Fruit fly (Drosophila melanogaster): ENCODE results near the gene CheB93b.
A peak's percentile ranks its signal among the peaks of the same experiment; 100 is the strongest.

CheB93b gene

DNA sequence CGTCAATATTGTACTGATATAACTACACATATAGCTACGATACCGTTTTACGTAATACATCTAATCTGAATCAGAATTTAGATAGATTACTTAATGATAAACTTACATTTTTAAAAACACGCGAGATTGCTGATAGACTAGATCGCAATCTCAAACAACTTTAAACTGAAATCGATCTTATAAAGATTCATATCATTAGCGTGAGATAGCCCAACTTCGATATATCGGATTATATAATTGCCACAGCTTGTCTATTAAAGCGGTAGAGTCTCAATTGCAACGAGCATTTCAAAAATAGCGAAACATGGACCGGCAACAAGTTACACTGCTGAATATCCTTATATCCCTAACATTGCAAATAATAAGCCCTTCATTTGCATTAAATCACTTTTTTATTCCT lies at the start of gene CheB93b:
Gene CheB93b (plus strand): TSS at position 301 of the 400 bp plus-strand sequence.
- TF ChIP-seq CTCF (optimal IDR thresholded peaks at IDR 0.05) (no peak), CG8478 (optimal IDR thresholded peaks at IDR 0.05) (no peak)

- TF ChIP-seq CG8478 (optimal IDR thresholded peaks at IDR 0.05), result no peak
- TF ChIP-seq CTCF (optimal IDR thresholded peaks at IDR 0.05), result no peak
Measured at dm6 chr3R:21359375-21360191, 49.3 kb upstream of the CheB93b start.

DNA sequence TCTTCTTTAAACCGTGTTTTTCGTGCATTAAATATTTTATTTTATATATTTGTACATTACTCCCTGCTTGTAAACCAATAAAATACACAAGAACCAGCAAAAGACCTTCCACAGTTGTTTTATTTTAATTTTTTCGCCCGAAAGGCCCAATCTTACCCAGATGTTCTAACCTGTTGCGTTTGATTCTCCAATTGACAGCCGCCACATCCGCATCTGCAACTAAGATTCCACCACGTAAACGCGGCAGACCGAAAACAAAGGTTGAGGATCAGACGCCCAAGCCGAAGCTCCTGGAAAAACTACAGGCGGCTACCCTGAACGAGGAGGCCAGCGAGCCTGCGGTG lies 48.8 kb upstream of the CheB93b start:
- TF ChIP-seq CTCF (optimal IDR thresholded peaks at IDR 0.05) (no peak), CG8478 (optimal IDR thresholded peaks at IDR 0.05) (no peak)

- no peak for TF ChIP-seq CTCF (optimal IDR thresholded peaks at IDR 0.05)
- TF ChIP-seq CG8478 (optimal IDR thresholded peaks at IDR 0.05), result no peak
Measured at dm6 chr3R:21365262-21365661, 43.7 kb upstream of the CheB93b start.

dm6 chr3R:21368444-21368843 lies 40.5 kb upstream of the CheB93b start:
- TF ChIP-seq CG8478 (optimal IDR thresholded peaks at IDR 0.05), result no peak

DNA sequence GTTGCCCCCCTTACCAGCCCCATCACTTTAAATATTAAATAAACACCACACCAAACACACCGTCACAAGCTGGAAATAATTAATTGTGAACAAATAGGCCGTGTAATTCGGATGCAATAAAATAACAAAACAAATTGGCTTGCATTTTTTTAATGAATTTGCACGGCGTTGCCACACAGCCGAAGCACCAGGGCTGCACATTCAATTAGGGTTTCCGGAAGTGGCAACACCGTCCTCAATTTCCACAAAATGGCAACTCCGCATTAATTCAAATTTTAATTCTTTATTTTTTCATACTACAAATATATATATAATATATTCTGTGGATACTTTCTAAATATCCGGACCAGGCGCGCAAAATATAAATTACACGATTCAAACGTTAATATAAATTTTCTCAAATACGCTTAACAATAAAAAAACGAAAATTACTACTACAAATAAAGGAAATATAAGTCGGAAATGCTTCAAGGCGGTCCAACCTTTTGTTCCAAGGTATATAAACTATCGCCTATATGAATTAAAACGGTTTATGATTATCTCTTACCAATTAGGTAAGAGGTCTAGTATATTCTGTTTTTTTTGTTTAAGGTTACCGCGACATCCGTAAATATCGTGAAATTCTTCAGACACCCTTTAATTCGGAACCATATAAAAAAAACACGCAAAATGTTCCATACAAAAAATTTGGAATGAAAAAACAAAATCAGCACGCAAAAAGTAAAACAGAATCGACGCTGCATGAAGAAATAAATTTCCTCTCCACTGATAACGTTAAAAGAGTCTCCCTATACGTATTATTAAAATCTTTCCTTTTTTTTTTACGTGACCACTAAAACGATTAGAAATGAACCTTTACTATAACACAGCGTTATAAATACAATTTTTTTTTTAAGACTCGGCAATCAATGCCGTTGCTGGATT lies 35.3 kb upstream of the CheB93b start:
- TF ChIP-seq CTCF (optimal IDR thresholded peaks at IDR 0.05) (peak in 1 of 2 experiments; percentile 45), CG8478 (optimal IDR thresholded peaks at IDR 0.05) (no peak)

dm6 chr3R:21376331-21376761 lies 32.6 kb upstream of the CheB93b start:
- TF ChIP-seq CTCF (optimal IDR thresholded peaks at IDR 0.05) (peak in 1 of 2 experiments; percentile 33), CG8478 (optimal IDR thresholded peaks at IDR 0.05) (no peak)

DNA sequence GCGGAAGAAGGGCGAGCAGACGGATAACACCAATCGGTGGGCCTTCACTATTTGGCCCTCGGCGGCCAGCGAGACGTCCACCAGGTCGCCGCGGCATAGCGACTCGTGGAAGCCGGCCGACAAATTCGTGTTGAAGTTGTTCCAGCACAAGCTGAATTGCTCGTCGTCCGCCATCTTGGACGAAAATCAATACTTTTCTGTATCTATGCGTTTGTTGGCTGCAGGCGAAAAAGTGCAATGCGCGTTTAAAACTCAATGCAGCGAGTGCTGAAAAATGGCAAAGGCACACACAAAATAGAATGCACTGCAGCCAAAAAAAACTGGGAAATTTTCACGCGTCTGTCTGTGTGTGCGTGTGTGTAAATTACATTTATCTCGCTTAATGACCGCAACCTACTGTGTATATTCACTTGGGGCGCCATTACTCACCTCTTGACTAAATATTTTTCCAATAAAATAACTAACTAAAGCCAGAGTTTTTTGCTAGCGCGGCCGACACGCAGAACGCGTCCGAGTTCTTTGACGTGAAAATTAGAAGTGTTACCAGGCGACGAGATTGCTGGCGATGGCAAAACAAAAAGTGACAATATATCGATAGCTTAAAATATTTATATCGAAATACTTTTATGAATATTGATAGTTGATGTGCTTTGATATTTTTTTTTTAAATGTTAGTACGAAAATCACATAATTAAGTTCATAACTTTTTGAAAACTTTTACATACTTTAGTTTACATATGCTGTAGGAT lies 31.9 kb upstream of the CheB93b start:
- TF ChIP-seq CG8478 (optimal IDR thresholded peaks at IDR 0.05), result no peak
- TF ChIP-seq CTCF (optimal IDR thresholded peaks at IDR 0.05), result peak in 1 of 2 experiments; percentile 18

DNA sequence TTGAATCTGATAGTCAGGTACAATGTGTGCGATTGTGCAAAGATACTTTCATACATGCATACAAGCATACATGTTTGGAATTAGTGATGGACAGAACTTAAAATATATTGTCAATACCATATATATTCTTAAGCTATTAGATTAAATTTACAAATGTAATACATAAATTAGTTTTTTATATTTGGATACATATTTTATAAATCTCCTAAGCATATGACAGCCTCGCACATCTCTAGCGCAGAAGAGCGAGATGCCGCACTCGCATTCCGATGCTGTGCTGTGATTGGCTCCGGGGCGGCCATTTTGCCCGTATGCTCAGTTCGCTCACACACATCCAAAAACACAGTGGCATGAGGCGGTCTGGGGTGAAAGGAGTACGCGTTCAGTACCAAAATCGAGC lies 30.3 kb upstream of the CheB93b start, which contains the start of gene tin:
Gene tin (plus strand): TSS at position 383 of the 400 bp plus-strand sequence.
- TF ChIP-seq CG8478 (optimal IDR thresholded peaks at IDR 0.05) (no peak), CTCF (optimal IDR thresholded peaks at IDR 0.05) (no peak)

- no peak for TF ChIP-seq CG8478 (optimal IDR thresholded peaks at IDR 0.05)
- TF ChIP-seq CTCF (optimal IDR thresholded peaks at IDR 0.05), result no peak
Measured at dm6 chr3R:21379927-21380326, 29.0 kb upstream of the CheB93b start.

DNA sequence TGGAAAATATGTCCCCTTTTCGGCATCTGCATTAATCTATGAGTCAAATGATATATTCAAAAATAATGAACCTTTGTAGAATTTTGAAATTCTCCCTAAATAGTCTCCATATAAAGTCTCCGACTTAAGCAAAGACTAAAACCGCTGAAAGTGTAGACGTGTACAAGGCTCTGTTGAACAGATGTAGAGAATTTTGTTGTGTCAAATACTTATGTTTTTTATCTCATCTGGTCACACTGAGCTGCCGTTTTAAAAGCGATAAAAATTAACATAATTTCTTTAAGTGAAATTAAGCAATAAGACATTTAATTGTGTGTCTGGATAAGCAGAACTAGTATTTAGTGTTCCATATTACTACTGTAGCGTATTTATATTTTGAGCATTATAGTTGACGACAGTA lies 22.8 kb upstream of the CheB93b start:
- TF ChIP-seq CTCF (optimal IDR thresholded peaks at IDR 0.05) (peak; percentile 52 to 78), CG8478 (optimal IDR thresholded peaks at IDR 0.05) (no peak)

dm6 chr3R:21387356-21387980 lies 21.5 kb upstream of the CheB93b start:
- no peak for TF ChIP-seq CTCF (optimal IDR thresholded peaks at IDR 0.05)
- TF ChIP-seq CG8478 (optimal IDR thresholded peaks at IDR 0.05), result no peak

DNA sequence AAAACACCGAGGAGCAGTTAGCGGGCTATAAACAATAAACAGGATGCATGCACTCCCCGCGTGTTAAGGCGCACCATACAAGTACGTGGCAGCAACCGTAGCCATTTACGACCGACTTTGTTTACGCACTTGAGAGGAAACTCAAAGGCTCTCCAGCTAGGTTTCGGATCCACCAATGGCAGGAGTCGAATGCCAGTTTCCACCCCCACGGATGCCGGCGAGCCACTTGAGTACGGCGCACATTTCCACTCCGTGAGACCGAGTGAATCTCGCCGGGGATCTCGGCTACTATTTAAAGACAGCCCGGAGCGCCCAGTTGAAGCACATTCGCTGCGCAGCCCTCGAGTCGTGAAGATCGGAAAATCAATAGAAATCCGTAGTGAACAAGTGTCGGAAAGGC lies 20.4 kb upstream of the CheB93b start, which contains the start of gene bap:
Gene bap (plus strand): TSS at position 317 of the 400 bp plus-strand sequence.
- TF ChIP-seq CTCF (optimal IDR thresholded peaks at IDR 0.05), result no peak
- no peak for TF ChIP-seq CG8478 (optimal IDR thresholded peaks at IDR 0.05)

DNA sequence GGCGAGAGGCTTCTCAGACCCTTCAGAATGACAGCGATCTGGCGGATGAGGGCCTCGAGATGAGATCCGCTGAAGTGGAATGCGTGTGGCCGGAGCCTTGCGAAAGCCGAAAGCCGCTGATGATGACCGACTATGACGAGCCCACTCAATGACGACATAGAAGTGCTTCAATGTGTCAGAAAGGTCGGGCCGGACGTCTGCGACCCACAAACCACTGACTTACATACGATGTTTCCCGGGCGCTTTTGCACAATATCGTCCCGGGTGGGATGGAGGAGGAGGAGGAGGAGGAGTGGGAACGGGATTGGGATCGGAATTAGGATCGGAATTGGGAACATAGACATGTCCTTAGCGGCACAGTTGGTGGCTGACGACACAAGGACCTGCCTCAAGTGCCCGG lies 18.0 kb upstream of the CheB93b start:
- TF ChIP-seq CTCF (optimal IDR thresholded peaks at IDR 0.05), result no peak
- no peak for TF ChIP-seq CG8478 (optimal IDR thresholded peaks at IDR 0.05)

All from S2 (cell line).